Fruit fly (Drosophila melanogaster) whole organism, wandering third instar larva: Measurements from ENCODE around the gene Saysd1.

ENCODE experiments used
- Abd-B ChIP-seq: fragments of >200 bp; optimal IDR thresholded peaks from 2 replicates; lab custom pipeline; 2017; ENCODE audit warnings: missing biosample characterization, missing genetic modification characterization
- CG32264 ChIP-seq: fragments of 200-800 bp; sonication (Bioruptor generic); optimal IDR thresholded peaks from 2 replicates; lab custom pipeline; 2016; ENCODE audit warnings: missing biosample characterization, missing genetic modification characterization
- CG9705 ChIP-seq: fragments of 200-800 bp; sonication (Bioruptor generic); optimal IDR thresholded peaks from 2 replicates; lab custom pipeline; 2018; ENCODE audit warnings: missing biosample characterization, mild to moderate bottlenecking, missing genetic modification characterization
- CrebA ChIP-seq: fragments of 200-800 bp; sonication (Bioruptor generic); optimal IDR thresholded peaks from 2 replicates; lab custom pipeline; 2016; ENCODE audit warnings: missing biosample characterization, mild to moderate bottlenecking, missing genetic modification characterization, borderline replicate concordance
- Dfd ChIP-seq: fragments of >200 bp; optimal IDR thresholded peaks from 2 replicates; lab custom pipeline; 2017; ENCODE audit warnings: missing biosample characterization, missing genetic modification characterization
- Dif ChIP-seq: fragments of 200-275, 200-300 bp; sonication (Bioruptor generic); optimal IDR thresholded peaks from 2 replicates; lab custom pipeline; 2018; ENCODE audit warnings: missing biosample characterization, missing genetic modification characterization; ENCODE audit not compliant: partially characterized antibody
- GATAd ChIP-seq: sonication (Bioruptor generic); optimal IDR thresholded peaks from 2 replicates; lab custom pipeline; 2016; ENCODE audit warnings: missing biosample characterization, missing genetic modification characterization
- HLH106 ChIP-seq: fragments of 200-800 bp; optimal IDR thresholded peaks from 3 replicates; lab custom pipeline; 2019; ENCODE audit warnings: missing biosample characterization, mild to moderate bottlenecking, missing genetic modification characterization, moderate library complexity
- Hnf4 ChIP-seq: fragments of 200-800 bp; sonication (Bioruptor generic); optimal IDR thresholded peaks from 2 replicates; lab custom pipeline; 2016; ENCODE audit warnings: missing biosample characterization, mild to moderate bottlenecking, missing genetic modification characterization
- Hr78 ChIP-seq: fragments of >200 bp; optimal IDR thresholded peaks from 2 replicates; lab custom pipeline; 2017; ENCODE audit warnings: missing biosample characterization, missing genetic modification characterization
- Hr83 ChIP-seq: fragments of 200-300 bp; sonication (Bioruptor generic); optimal IDR thresholded peaks from 2 replicates; lab custom pipeline; 2016; ENCODE audit warnings: missing biosample characterization, mild to moderate bottlenecking, missing genetic modification characterization, moderate library complexity; ENCODE audit not compliant: poor library complexity, severe bottlenecking
- Jra ChIP-seq: sonication (Bioruptor generic); optimal IDR thresholded peaks from 2 replicates; lab custom pipeline; 2016; ENCODE audit warnings: missing biosample characterization, missing genetic modification characterization
- Myc ChIP-seq: fragments of >200 bp; optimal IDR thresholded peaks from 2 replicates; lab custom pipeline; 2017
- OdsH ChIP-seq: fragments of 200-800 bp; sonication (Bioruptor generic); optimal IDR thresholded peaks from 2 replicates; lab custom pipeline; 2016; ENCODE audit warnings: missing biosample characterization, mild to moderate bottlenecking, missing genetic modification characterization
- Rel ChIP-seq, 2 experiments: fragments of 200-800 bp; sonication (Bioruptor generic) in 1 of 2; optimal IDR thresholded peaks; 2 replicates in 1 of 2; 3 replicates in 1 of 2; lab custom pipeline; 2016 to 2019; ENCODE audit warnings: mild to moderate bottlenecking in 2 of 2, missing biosample characterization in 2 of 2, missing genetic modification characterization in 2 of 2, moderate library complexity in 1 of 2
- Sp1 ChIP-seq: fragments of 200-800 bp; sonication (Bioruptor generic); optimal IDR thresholded peaks from 3 replicates; lab custom pipeline; 2019; ENCODE audit warnings: missing biosample characterization, mild to moderate bottlenecking, missing genetic modification characterization, moderate library complexity
- br ChIP-seq: fragments of 200-800 bp; sonication (Bioruptor generic); optimal IDR thresholded peaks from 2 replicates; lab custom pipeline; 2016; ENCODE audit warnings: missing biosample characterization, missing genetic modification characterization
- brk ChIP-seq: fragments of 200-800 bp; sonication (Bioruptor generic); optimal IDR thresholded peaks from 2 replicates; lab custom pipeline; 2016; ENCODE audit warnings: missing biosample characterization, mild to moderate bottlenecking, missing genetic modification characterization
- dl ChIP-seq, 2 experiments: fragments of 175-275, 200-275 bp in 1 of 2; fragments of 200-275 bp in 1 of 2; sonication (Bioruptor generic); optimal IDR thresholded peaks; lab custom pipeline; 2018; ENCODE audit warnings: mild to moderate bottlenecking in 2 of 2, missing biosample characterization in 2 of 2, missing genetic modification characterization in 2 of 2, moderate library complexity in 2 of 2; ENCODE audit not compliant: partially characterized antibody in 2 of 2, insufficient read depth in 1 of 2
- dmrt93B ChIP-seq: fragments of 200-800 bp; sonication (Bioruptor generic); optimal IDR thresholded peaks from 2 replicates; lab custom pipeline; 2018; ENCODE audit warnings: missing biosample characterization, mild to moderate bottlenecking, missing genetic modification characterization
- dsf ChIP-seq: sonication (Bioruptor generic); optimal IDR thresholded peaks from 2 replicates; lab custom pipeline; 2016; ENCODE audit warnings: missing biosample characterization, missing genetic modification characterization, borderline replicate concordance
- ey ChIP-seq: fragments of 200-800 bp; sonication (Bioruptor generic); optimal IDR thresholded peaks from 2 replicates; lab custom pipeline; 2016; ENCODE audit warnings: missing biosample characterization, missing genetic modification characterization
- foxo ChIP-seq, 2 experiments: fragments of 200-800 bp; sonication (Bioruptor generic); optimal IDR thresholded peaks; 2 replicates in 1 of 2; 3 replicates in 1 of 2; lab custom pipeline; 2016 to 2017; ENCODE audit warnings: missing biosample characterization in 2 of 2, missing genetic modification characterization in 2 of 2
- fru ChIP-seq: fragments of 200-800 bp; sonication (Bioruptor generic); optimal IDR thresholded peaks from 3 replicates; lab custom pipeline; 2016; ENCODE audit warnings: missing biosample characterization, mild to moderate bottlenecking, missing genetic modification characterization
- h ChIP-seq: fragments of 200-800 bp; sonication (Bioruptor generic); optimal IDR thresholded peaks from 3 replicates; lab custom pipeline; 2016; ENCODE audit warnings: missing biosample characterization, mild to moderate bottlenecking, missing genetic modification characterization
- jim ChIP-seq: fragments of 175-275, 200-325 bp; sonication (Bioruptor generic); optimal IDR thresholded peaks from 2 replicates; lab custom pipeline; 2016; ENCODE audit warnings: missing biosample characterization, mild to moderate bottlenecking, missing genetic modification characterization
- pan ChIP-seq: fragments of >200 bp; optimal IDR thresholded peaks from 2 replicates; lab custom pipeline; 2017
- psq ChIP-seq: fragments of 200-800 bp; sonication (Bioruptor generic); optimal IDR thresholded peaks from 3 replicates; lab custom pipeline; 2017; ENCODE audit warnings: missing biosample characterization, mild to moderate bottlenecking, missing genetic modification characterization, moderate library complexity
- rgr ChIP-seq: fragments of 200-800 bp; sonication (Bioruptor generic); optimal IDR thresholded peaks from 3 replicates; lab custom pipeline; 2016; ENCODE audit warnings: missing biosample characterization, mild to moderate bottlenecking, missing genetic modification characterization
- sage ChIP-seq: fragments of 200-800 bp; sonication (Bioruptor generic); optimal IDR thresholded peaks from 2 replicates; lab custom pipeline; 2016; ENCODE audit warnings: missing biosample characterization, mild to moderate bottlenecking, missing genetic modification characterization
- sv ChIP-seq: fragments of 200-800 bp; sonication (Bioruptor generic); optimal IDR thresholded peaks from 3 replicates; lab custom pipeline; 2016; ENCODE audit warnings: missing biosample characterization, missing genetic modification characterization
- tai ChIP-seq: sonication (Bioruptor generic); optimal IDR thresholded peaks from 2 replicates; lab custom pipeline; 2016; ENCODE audit warnings: missing biosample characterization, missing genetic modification characterization
- usp ChIP-seq: fragments of >200 bp; optimal IDR thresholded peaks from 2 replicates; lab custom pipeline; 2017; ENCODE audit warnings: missing biosample characterization, missing genetic modification characterization
- woc ChIP-seq: sonication (Bioruptor generic); optimal IDR thresholded peaks from 2 replicates; lab custom pipeline; 2016; ENCODE audit warnings: missing biosample characterization, mild to moderate bottlenecking, missing genetic modification characterization

Gene Saysd1

dm6 chr3R:25215123-25215522, at the start of gene Saysd1:
Gene Saysd1, minus strand, starts transcription at chr3R:25215188.
- TF ChIP-seq woc (GFP tag; lab: Kevin White, UChicago) = peak; percentile 65
- TF ChIP-seq Hnf4 = peak; percentile 44
- TF ChIP-seq br (GFP tag; lab: Kevin White, UChicago) = peak; percentile 8
- TF ChIP-seq Dif (GFP tag; lab: Kevin White, UChicago) = no peak
- no peak for TF ChIP-seq dmrt93B (GFP tag; lab: Kevin White, UChicago)
- TF ChIP-seq OdsH (GFP tag; lab: Kevin White, UChicago) = no peak
- no peak for TF ChIP-seq Rel (GFP tag; optimal IDR thresholded peaks at IDR 0.05; lab: Kevin White, UChicago)
- TF ChIP-seq Rel (tag; optimal IDR thresholded peaks at IDR 0.05; lab: Kevin White, UChicago) = no peak
- no peak for TF ChIP-seq rgr (GFP tag; lab: Kevin White, UChicago)
- TF ChIP-seq Jra = peak; percentile 5
- no peak for TF ChIP-seq pan (lab: Kevin White, UChicago)
- TF ChIP-seq psq (GFP tag; lab: Kevin White, UChicago) = no peak
- TF ChIP-seq brk = peak; percentile 29
- TF ChIP-seq fru (GFP tag; lab: Kevin White, UChicago) = peak; percentile 24
- TF ChIP-seq h (GFP tag; lab: Kevin White, UChicago) = peak; percentile 48
- no peak for TF ChIP-seq Hr78 (GFP tag; lab: Kevin White, UChicago)
- no peak for TF ChIP-seq Abd-B
- no peak for TF ChIP-seq Sp1 (GFP tag; lab: Kevin White, UChicago)
- TF ChIP-seq HLH106 (tag; lab: Kevin White, UChicago) = peak; percentile 8
- TF ChIP-seq Hr83 = peak; percentile 33
- TF ChIP-seq sage (GFP tag; lab: Kevin White, UChicago) = no peak
- no peak for TF ChIP-seq usp (GFP tag; lab: Kevin White, UChicago)
- peak in 1 of 2 experiments; percentile 53 for TF ChIP-seq foxo (GFP tag; optimal IDR thresholded peaks at IDR 0.05; lab: Kevin White, UChicago)
- TF ChIP-seq ey (GFP tag; lab: Kevin White, UChicago) = no peak

- no peak for TF ChIP-seq Rel (GFP tag; optimal IDR thresholded peaks at IDR 0.05; lab: Kevin White, UChicago)
- peak; percentile 53 for TF ChIP-seq Rel (tag; optimal IDR thresholded peaks at IDR 0.05; lab: Kevin White, UChicago)
- TF ChIP-seq rgr (GFP tag; lab: Kevin White, UChicago) = peak; percentile 71
- TF ChIP-seq CrebA (GFP tag; lab: Kevin White, UChicago) = no peak
- TF ChIP-seq Myc (lab: Kevin White, UChicago) = peak; percentile 99
- peak; percentile 25 to 79 for TF ChIP-seq foxo (GFP tag; optimal IDR thresholded peaks at IDR 0.05; lab: Kevin White, UChicago)
- peak; percentile 57 for TF ChIP-seq GATAd
- TF ChIP-seq CG9705 (GFP tag; lab: Kevin White, UChicago) = peak; percentile 72
- no peak for TF ChIP-seq Dif (GFP tag; lab: Kevin White, UChicago)
- peak; percentile 74 for TF ChIP-seq Sp1 (GFP tag; lab: Kevin White, UChicago)
- TF ChIP-seq ey (GFP tag; lab: Kevin White, UChicago) = peak; percentile 75
- TF ChIP-seq dsf = no peak
- peak; percentile 72 for TF ChIP-seq HLH106 (tag; lab: Kevin White, UChicago)
- no peak for TF ChIP-seq usp (GFP tag; lab: Kevin White, UChicago)
- TF ChIP-seq dl (GFP tag; optimal IDR thresholded peaks at IDR 0.05; lab: Kevin White, UChicago; ENCODE audit: insufficient read depth in 1 of 2, partially characterized antibody in 2 of 2) = no peak
- TF ChIP-seq Dfd (GFP tag; lab: Kevin White, UChicago) = no peak
- TF ChIP-seq fru (GFP tag; lab: Kevin White, UChicago) = peak; percentile 75
- TF ChIP-seq jim (GFP tag; lab: Kevin White, UChicago) = no peak
- TF ChIP-seq sv (GFP tag; lab: Kevin White, UChicago) = peak; percentile 67
- no peak for TF ChIP-seq tai (GFP tag; lab: Kevin White, UChicago)
- TF ChIP-seq Hr83 = no peak
- TF ChIP-seq CG32264 (GFP tag; lab: Kevin White, UChicago) = peak; percentile 36
- TF ChIP-seq woc (GFP tag; lab: Kevin White, UChicago) = peak; percentile 93
- peak; percentile 83 for TF ChIP-seq h (GFP tag; lab: Kevin White, UChicago)
- TF ChIP-seq Hnf4 = no peak
- peak; percentile 62 for TF ChIP-seq Jra
- peak; percentile 55 for TF ChIP-seq OdsH (GFP tag; lab: Kevin White, UChicago)
- peak; percentile 52 for TF ChIP-seq psq (GFP tag; lab: Kevin White, UChicago)
- no peak for TF ChIP-seq brk
- TF ChIP-seq br (GFP tag; lab: Kevin White, UChicago) = peak; percentile 72
- TF ChIP-seq Abd-B = no peak
- TF ChIP-seq, all 38 proteins: peak for 18
These were observed 47.4 kb upstream of the Saysd1 start, which contains the start of the genes Kdsr and CG11858 for dm6 chr3R:25262322-25262761. Gene Kdsr, minus strand, starts transcription at chr3R:25262498. Gene CG11858, plus strand, starts transcription at chr3R:25262741.

dm6 chr3R:25260670-25261069, 45.7 kb upstream of the Saysd1 start:
- TF ChIP-seq Hr83 = no peak
- no peak for TF ChIP-seq jim (GFP tag; lab: Kevin White, UChicago)
- TF ChIP-seq tai (GFP tag; lab: Kevin White, UChicago) = no peak
- TF ChIP-seq Jra = no peak
- no peak for TF ChIP-seq OdsH (GFP tag; lab: Kevin White, UChicago)
- no peak for TF ChIP-seq dsf
- TF ChIP-seq pan (lab: Kevin White, UChicago) = no peak
